Worm (Caenorhabditis elegans) whole organism, L3 larva: ENCODE measurements around the gene ttll-11.

Source experiments
- R02D3.7 ChIP-seq: fragments of 150-350 bp; optimal IDR thresholded peaks from 2 replicates; lab custom pipeline; 2014; ENCODE audit warnings: missing biosample characterization, missing genetic modification characterization
- ama-1 ChIP-seq: fragments of 150-350 bp; optimal IDR thresholded peaks from 2 replicates; lab custom pipeline; 2018
- ceh-28 ChIP-seq: fragments of 150-350 bp; optimal IDR thresholded peaks from 2 replicates; lab custom pipeline; 2014; ENCODE audit warnings: missing biosample characterization, missing genetic modification reagents, missing genetic modification characterization
- egl-27 ChIP-seq: sonication (generic microtip); optimal IDR thresholded peaks from 4 replicates; lab custom pipeline; 2017; ENCODE audit warnings: missing biosample characterization, missing genetic modification reagents, missing genetic modification characterization
- elt-2 ChIP-seq: sonication (generic microtip); optimal IDR thresholded peaks from 2 replicates; lab custom pipeline; 2016; ENCODE audit warnings: missing genetic modification reagents, mild to moderate bottlenecking, missing genetic modification characterization, missing compliant biosample characterization
- fos-1 ChIP-seq: fragments of 150-350 bp; optimal IDR thresholded peaks from 2 replicates; lab custom pipeline; 2014; ENCODE audit warnings: missing biosample characterization, missing genetic modification characterization
- lin-39 ChIP-seq: fragments of 150-350 bp; optimal IDR thresholded peaks from 2 replicates; lab custom pipeline; 2018; ENCODE audit warnings: missing biosample characterization, missing genetic modification reagents, missing genetic modification characterization
- mdl-1 ChIP-seq: fragments of 150-350 bp; optimal IDR thresholded peaks from 2 replicates; lab custom pipeline; 2014; ENCODE audit warnings: missing biosample characterization, missing genetic modification characterization
- nfya-1 ChIP-seq: sonication (generic microtip); optimal IDR thresholded peaks from 2 replicates; lab custom pipeline; 2017; ENCODE audit warnings: missing genetic modification characterization, mild to moderate bottlenecking, missing compliant biosample characterization, antibody characterized with exemption, moderate library complexity; ENCODE audit not compliant: insufficient read depth
- nhr-237 ChIP-seq: fragments of 150-350 bp; optimal IDR thresholded peaks from 2 replicates; lab custom pipeline; 2014; ENCODE audit warnings: missing biosample characterization, missing genetic modification characterization
- nhr-77 ChIP-seq: fragments of 150-350 bp; optimal IDR thresholded peaks from 2 replicates; lab custom pipeline; 2014; ENCODE audit warnings: missing biosample characterization, missing genetic modification characterization
- pqm-1 ChIP-seq: fragments of 150-350 bp; optimal IDR thresholded peaks from 2 replicates; lab custom pipeline; 2017; ENCODE audit warnings: missing biosample characterization, missing genetic modification characterization, inconsistent platforms
- skn-1 ChIP-seq: fragments of 150-350 bp; optimal IDR thresholded peaks from 2 replicates; lab custom pipeline; 2014; ENCODE audit warnings: missing biosample characterization, missing genetic modification characterization
- unc-62 ChIP-seq: fragments of 150-350 bp; sonication (generic microtip); optimal IDR thresholded peaks from 4 replicates; lab custom pipeline; 2014; ENCODE audit warnings: missing biosample characterization, missing genetic modification reagents, missing genetic modification characterization

DNA sequence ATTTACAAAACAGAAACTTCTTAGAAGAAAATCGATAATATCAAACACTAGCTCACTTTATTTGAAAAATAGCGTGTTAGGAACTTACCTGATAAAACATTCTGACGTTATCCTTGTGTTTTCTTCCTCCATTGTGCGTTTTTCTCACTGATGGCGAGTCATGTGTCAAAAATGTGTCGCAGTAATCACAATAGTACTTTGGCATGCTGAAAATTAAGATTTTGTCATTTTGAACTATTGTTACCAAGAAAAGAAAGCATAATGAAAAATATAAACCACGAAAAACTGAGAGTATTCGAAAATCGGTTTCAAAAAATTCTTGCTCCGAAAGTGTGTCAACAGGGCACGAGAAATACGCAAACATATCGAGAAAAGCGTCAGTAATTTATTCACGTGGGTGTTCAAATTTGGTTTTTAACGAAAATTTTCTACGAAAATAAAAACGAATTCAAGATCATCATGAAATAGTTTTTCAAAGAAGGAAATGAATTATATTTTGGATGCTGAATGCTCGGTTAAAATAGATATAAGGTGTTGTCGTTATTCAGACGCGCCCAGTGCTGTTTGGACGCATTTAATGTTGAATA, 9.8 kb upstream of the ttll-11 start, which contains the start of gene snrp-3:
- TF ChIP-seq mdl-1 (tag; lab: Kevin White, UChicago) (peak; percentile 8), nhr-77 (tag; lab: Kevin White, UChicago) (peak; percentile 39), elt-2 (tag; lab: Kevin White, UChicago) (peak; percentile 42), lin-39 (tag; lab: Kevin White, UChicago) (peak; percentile 19), R02D3.7 (tag; lab: Kevin White, UChicago) (peak; percentile 76), skn-1 (peak; percentile 83), pqm-1 (tag; lab: Kevin White, UChicago) (peak; percentile 62), ama-1 (lab: Kevin White, UChicago) (peak; percentile 71), nhr-237 (tag; lab: Kevin White, UChicago) (no peak), unc-62 (no peak), nfya-1 (tag; lab: Kevin White, UChicago) (peak; percentile 84), fos-1 (no peak), egl-27 (no peak), ceh-28 (peak; percentile 78)
